Fruit fly (Drosophila melanogaster): ENCODE data around the gene CG15728.

dm6 chrX:12580040-12580497 lies 44.0 kb upstream of the CG15728 start:
- no peak for TF ChIP-seq CG7101 (tag; optimal IDR thresholded peaks at IDR 0.05)
- TF ChIP-seq CG12768 (GFP tag; optimal IDR thresholded peaks at IDR 0.05), result no peak
- no peak for TF ChIP-seq CG14711 (tag; optimal IDR thresholded peaks at IDR 0.05)
- TF ChIP-seq CG7045 (GFP tag; optimal IDR thresholded peaks at IDR 0.05), result no peak
- TF ChIP-seq cnc (optimal IDR thresholded peaks at IDR 0.05), result no peak
- TF ChIP-seq Hr96 (GFP tag; optimal IDR thresholded peaks at IDR 0.05), result no peak
- TF ChIP-seq kay (GFP tag; ENCODE audit: borderline replicate concordance), result no peak
- peak; percentile 81 for TF ChIP-seq tj (GFP tag; optimal IDR thresholded peaks at IDR 0.05)
- peak; percentile 15 for TF ChIP-seq bab1 (GFP tag; optimal IDR thresholded peaks at IDR 0.05)
- TF ChIP-seq Crg-1 (GFP tag; optimal IDR thresholded peaks at IDR 0.05), result no peak

Data from whole organism, adult.